Worm (Caenorhabditis elegans) whole organism, late embryonic: ENCODE data around the gene F58D12.3.

Experiments
- K09A11.1 ChIP-seq: sonication (generic microtip); optimal IDR thresholded peaks from 2 replicates; lab custom pipeline; 2017; ENCODE audit warnings: antibody characterized with exemption, mild to moderate bottlenecking, missing genetic modification characterization, missing compliant biosample characterization; ENCODE audit not compliant: insufficient read depth
- T23F11.4 ChIP-seq: fragments of 200-800 bp; sonication (Bioruptor generic); optimal IDR thresholded peaks from 2 replicates; lab custom pipeline; 2018; ENCODE audit warnings: mild to moderate bottlenecking, missing genetic modification characterization, missing compliant biosample characterization
- ahr-1 ChIP-seq: sonication (generic microtip); optimal IDR thresholded peaks from 2 replicates; lab custom pipeline; 2016; ENCODE audit warnings: missing genetic modification characterization, missing compliant biosample characterization
- ceh-14 ChIP-seq: sonication (generic microtip); optimal IDR thresholded peaks from 2 replicates; lab custom pipeline; 2016; ENCODE audit warnings: missing genotype, missing genetic modification characterization, missing compliant biosample characterization
- ceh-2 ChIP-seq: sonication (generic microtip); optimal IDR thresholded peaks from 2 replicates; lab custom pipeline; 2016; ENCODE audit warnings: missing genotype, missing genetic modification characterization, missing compliant biosample characterization
- ceh-22 ChIP-seq: sonication (generic microtip); optimal IDR thresholded peaks from 2 replicates; lab custom pipeline; 2017; ENCODE audit warnings: missing biosample characterization, missing genetic modification characterization
- ceh-24 ChIP-seq: sonication (generic microtip); optimal IDR thresholded peaks from 2 replicates; lab custom pipeline; 2016; ENCODE audit warnings: mild to moderate bottlenecking, missing genetic modification characterization, missing compliant biosample characterization
- ceh-30 ChIP-seq: fragments of 150-350 bp; optimal IDR thresholded peaks from 2 replicates; lab custom pipeline; 2014; ENCODE audit warnings: missing biosample characterization, missing genetic modification characterization
- ceh-34 ChIP-seq: sonication (generic microtip); optimal IDR thresholded peaks from 2 replicates; lab custom pipeline; 2016; ENCODE audit warnings: mild to moderate bottlenecking, missing genetic modification characterization, missing compliant biosample characterization
- ceh-48 ChIP-seq: sonication (generic microtip); optimal IDR thresholded peaks from 2 replicates; lab custom pipeline; 2016; ENCODE audit warnings: missing genetic modification characterization, inconsistent platforms, missing compliant biosample characterization
- ceh-6 ChIP-seq: fragments of 200-800 bp; sonication (Bioruptor generic); optimal IDR thresholded peaks from 2 replicates; lab custom pipeline; 2018; ENCODE audit warnings: mild to moderate bottlenecking, missing genetic modification characterization, missing compliant biosample characterization
- che-1 ChIP-seq: sonication (generic microtip); optimal IDR thresholded peaks from 2 replicates; lab custom pipeline; 2016; ENCODE audit warnings: mild to moderate bottlenecking, missing genetic modification characterization, missing compliant biosample characterization
- dmd-4 ChIP-seq: sonication (generic microtip); optimal IDR thresholded peaks from 2 replicates; lab custom pipeline; 2016; ENCODE audit warnings: borderline replicate concordance, missing genetic modification characterization, missing compliant biosample characterization
- elt-2 ChIP-seq: sonication (generic microtip); optimal IDR thresholded peaks from 2 replicates; lab custom pipeline; 2016; ENCODE audit warnings: missing genetic modification reagents, missing genetic modification characterization, missing compliant biosample characterization
- fax-1 ChIP-seq: sonication (generic microtip); optimal IDR thresholded peaks from 2 replicates; lab custom pipeline; 2016; ENCODE audit warnings: missing genotype, missing genetic modification characterization, missing compliant biosample characterization
- fkh-10 ChIP-seq: fragments of 150-350 bp; optimal IDR thresholded peaks from 2 replicates; lab custom pipeline; 2014; ENCODE audit warnings: missing biosample characterization, missing genetic modification reagents, missing genetic modification characterization
- hlh-13 ChIP-seq: fragments of 200-800 bp; sonication (Bioruptor generic); optimal IDR thresholded peaks from 2 replicates; lab custom pipeline; 2018; ENCODE audit warnings: mild to moderate bottlenecking, missing genetic modification characterization, missing compliant biosample characterization
- hlh-15 ChIP-seq: sonication (generic microtip); optimal IDR thresholded peaks from 2 replicates; lab custom pipeline; 2016; ENCODE audit warnings: missing genetic modification characterization, missing compliant biosample characterization
- hlh-6 ChIP-seq: sonication (generic microtip); optimal IDR thresholded peaks from 2 replicates; lab custom pipeline; 2016; ENCODE audit warnings: missing genotype, missing genetic modification characterization, missing compliant biosample characterization
- hlh-8 ChIP-seq: sonication (generic microtip); optimal IDR thresholded peaks from 2 replicates; lab custom pipeline; 2016; ENCODE audit warnings: missing genotype, missing genetic modification characterization, missing compliant biosample characterization
- mec-3 ChIP-seq: sonication (generic microtip); optimal IDR thresholded peaks from 2 replicates; lab custom pipeline; 2016; ENCODE audit warnings: borderline replicate concordance, missing genetic modification characterization, missing compliant biosample characterization
- nfya-1 ChIP-seq: sonication (generic microtip); optimal IDR thresholded peaks from 2 replicates; lab custom pipeline; 2017; ENCODE audit warnings: missing genetic modification characterization, mild to moderate bottlenecking, missing compliant biosample characterization, antibody characterized with exemption, moderate library complexity
- nhr-11 ChIP-seq: fragments of 150-350 bp; optimal IDR thresholded peaks from 2 replicates; lab custom pipeline; 2014; ENCODE audit warnings: missing biosample characterization, missing genetic modification characterization
- nhr-232 ChIP-seq: sonication (generic microtip); optimal IDR thresholded peaks from 2 replicates; lab custom pipeline; 2016; ENCODE audit warnings: missing genetic modification characterization, missing compliant biosample characterization
- npax-4 ChIP-seq: sonication (generic microtip); optimal IDR thresholded peaks from 2 replicates; lab custom pipeline; 2016; ENCODE audit warnings: missing genetic modification characterization, missing compliant biosample characterization
- odd-2 ChIP-seq: sonication (generic microtip); optimal IDR thresholded peaks from 2 replicates; lab custom pipeline; 2017; ENCODE audit warnings: antibody characterized with exemption, mild to moderate bottlenecking, missing genetic modification characterization, missing compliant biosample characterization
- pax-1 ChIP-seq: fragments of 150-350 bp; optimal IDR thresholded peaks from 2 replicates; lab custom pipeline; 2014; ENCODE audit warnings: missing biosample characterization, missing genetic modification characterization
- pha-2 ChIP-seq: sonication (generic microtip); optimal IDR thresholded peaks from 2 replicates; lab custom pipeline; 2017; ENCODE audit warnings: mild to moderate bottlenecking, missing genetic modification characterization, missing compliant biosample characterization
- pha-4 ChIP-seq: fragments of 150-350 bp; optimal IDR thresholded peaks from 2 replicates; lab custom pipeline; 2018; ENCODE audit warnings: missing biosample characterization, missing genetic modification reagents, missing genetic modification characterization
- ref-2 ChIP-seq: sonication (generic microtip); optimal IDR thresholded peaks from 2 replicates; lab custom pipeline; 2016; ENCODE audit warnings: missing genetic modification characterization, missing compliant biosample characterization
- sox-2 ChIP-seq: fragments of 200-800 bp; sonication (Bioruptor generic); IDR thresholded peaks from 2 replicates; pipeline ENCODE4 v1.3.6; 2022; ENCODE audit warnings: missing genetic modification reagents, missing genetic modification characterization, missing compliant biosample characterization
- syd-9 ChIP-seq: sonication (generic microtip); optimal IDR thresholded peaks from 2 replicates; lab custom pipeline; 2016; ENCODE audit warnings: mild to moderate bottlenecking, missing genetic modification characterization, moderate library complexity, missing compliant biosample characterization
- tbx-2 ChIP-seq: sonication (generic microtip); optimal IDR thresholded peaks from 2 replicates; lab custom pipeline; 2016; ENCODE audit warnings: missing genetic modification characterization, missing compliant biosample characterization
- unc-3 ChIP-seq, 2 experiments: fragments of 200-800 bp in 1 of 2; sonication (Bioruptor generic) in 1 of 2; sonication (generic microtip) in 1 of 2; conservative IDR thresholded peaks in 1 of 2; optimal IDR thresholded peaks in 1 of 2; 2 replicates each; pipeline versions ENCODE4 v1.3.6 to Lab custom; 2016 to 2022; ENCODE audit warnings: missing compliant biosample characterization in 2 of 2, missing genetic modification characterization in 2 of 2, missing genetic modification reagents in 1 of 2
- unc-55 ChIP-seq: sonication (generic microtip); optimal IDR thresholded peaks from 2 replicates; lab custom pipeline; 2017; ENCODE audit warnings: missing biosample characterization, missing genetic modification reagents, missing genetic modification characterization
- unc-86 ChIP-seq: sonication (generic microtip); optimal IDR thresholded peaks from 2 replicates; lab custom pipeline; 2016; ENCODE audit warnings: missing genetic modification characterization, missing compliant biosample characterization

The F58D12.3 gene

DNA sequence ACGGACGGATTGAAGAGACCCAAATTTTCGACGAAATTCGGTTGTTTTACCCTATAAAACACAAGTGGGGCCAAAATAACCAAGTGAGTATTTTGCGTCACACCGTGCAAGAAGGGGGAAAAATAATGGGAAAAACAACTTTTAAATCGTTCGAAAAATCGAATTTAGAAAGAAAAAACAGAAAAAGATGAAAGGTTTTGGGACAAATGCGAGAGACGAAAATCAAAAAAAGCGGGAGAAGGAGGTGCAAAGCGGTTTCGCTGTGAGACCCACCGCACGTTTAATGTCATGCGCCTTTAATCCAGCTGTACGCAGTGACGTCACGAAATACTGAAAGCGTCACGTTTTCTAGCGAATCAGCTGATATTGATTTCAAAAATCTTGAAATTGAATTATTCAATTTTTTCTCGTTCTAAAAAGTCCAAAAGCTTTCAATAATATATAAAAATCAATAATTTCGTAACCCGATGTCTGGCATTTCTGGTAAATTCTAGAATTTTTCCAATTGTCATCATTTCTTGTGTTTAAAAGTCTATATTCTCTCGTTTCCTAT is 45.6 kb upstream of the F58D12.3 start, which contains the start of the genes ddx-17 and aip-1 (continued):
- TF ChIP-seq ceh-6 (GFP tag; lab: Kevin White, UChicago) (no peak), dmd-4 (tag; lab: Kevin White, UChicago) (no peak), unc-86 (tag; lab: Kevin White, UChicago) (no peak), ceh-48 (tag; lab: Kevin White, UChicago) (peak; percentile 10), T23F11.4 (GFP tag; lab: Kevin White, UChicago) (no peak)

DNA sequence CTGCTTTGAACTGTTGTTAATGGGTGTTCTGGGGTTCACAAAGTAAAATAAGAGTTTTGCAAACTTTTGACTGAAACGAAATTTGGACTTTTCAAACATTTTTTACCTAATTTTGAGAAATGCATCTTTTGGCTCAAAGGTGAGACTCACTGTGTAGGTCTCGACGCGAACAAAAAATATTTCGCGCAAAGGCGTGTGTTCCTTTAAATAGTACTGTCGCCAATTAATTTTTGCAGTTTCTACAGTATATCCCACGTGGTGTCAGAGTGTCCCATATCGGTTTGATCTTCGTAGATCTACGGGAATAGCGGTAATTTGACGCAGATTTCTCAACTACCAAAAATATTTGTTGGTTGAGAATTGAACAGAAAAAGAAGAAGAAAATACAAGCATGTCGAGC is 44.0 kb upstream of the F58D12.3 start:
- no peak for TF ChIP-seq pha-2 (tag; lab: Kevin White, UChicago)
- no peak for TF ChIP-seq fax-1 (tag; lab: Kevin White, UChicago)
- no peak for TF ChIP-seq npax-4 (tag; lab: Kevin White, UChicago)
- TF ChIP-seq unc-3 (GFP tag; conservative IDR thresholded peaks at IDR 0.05; lab: Robert Waterston, UW) = no peak
- TF ChIP-seq unc-3 (tag; optimal IDR thresholded peaks at IDR 0.05; lab: Kevin White, UChicago) = no peak
- TF ChIP-seq ceh-14 (tag; lab: Kevin White, UChicago) = no peak
- no peak for TF ChIP-seq pax-1 (tag; lab: Kevin White, UChicago)
- TF ChIP-seq ahr-1 (tag; lab: Kevin White, UChicago) = no peak
- no peak for TF ChIP-seq ceh-2
- TF ChIP-seq unc-55 (GFP tag; lab: Kevin White, UChicago) = no peak
- no peak for TF ChIP-seq pha-4
- TF ChIP-seq nhr-11 = no peak
- no peak for TF ChIP-seq ceh-34 (tag; lab: Kevin White, UChicago)
- TF ChIP-seq K09A11.1 (tag; lab: Kevin White, UChicago) = no peak
- TF ChIP-seq nhr-232 (tag; lab: Kevin White, UChicago) = no peak
- TF ChIP-seq ceh-48 (tag; lab: Kevin White, UChicago) = no peak
- TF ChIP-seq dmd-4 (tag; lab: Kevin White, UChicago) = no peak
- TF ChIP-seq ref-2 = no peak
- TF ChIP-seq elt-2 (tag; lab: Kevin White, UChicago) = no peak
- no peak for TF ChIP-seq odd-2 (tag; lab: Kevin White, UChicago)
- TF ChIP-seq sox-2 (GFP tag; lab: Robert Waterston, UW) = no peak

DNA sequence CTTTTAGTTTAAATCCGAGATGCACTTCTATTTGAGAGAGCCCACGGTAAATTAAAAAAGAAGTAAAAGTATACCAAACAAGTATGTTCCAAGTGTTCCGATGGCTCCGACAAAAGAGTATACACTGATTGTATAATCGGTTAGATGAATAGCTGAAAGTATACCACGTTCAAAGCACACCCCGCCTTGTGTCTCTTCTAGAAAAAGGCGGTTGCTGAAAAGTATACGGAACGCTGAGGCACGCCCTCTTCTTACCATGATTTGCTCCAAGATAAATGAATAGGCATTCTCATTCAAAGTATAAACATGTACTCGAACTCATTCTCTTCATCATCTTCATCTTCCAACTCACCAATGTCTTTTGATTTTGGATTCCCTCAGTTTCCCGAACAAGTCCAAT is 43.2 kb upstream of the F58D12.3 start, which contains the start of gene end-3:
end-3 (plus strand) TSS at position 301 of the 400 bp plus-strand sequence.
- TF ChIP-seq elt-2 (tag; lab: Kevin White, UChicago) (no peak), syd-9 (no peak), mec-3 (tag; lab: Kevin White, UChicago) (no peak), fkh-10 (no peak), ceh-14 (tag; lab: Kevin White, UChicago) (no peak), hlh-6 (tag; lab: Kevin White, UChicago) (no peak), hlh-13 (GFP tag; lab: Kevin White, UChicago) (no peak), tbx-2 (tag; lab: Kevin White, UChicago) (no peak), ceh-22 (tag; lab: Kevin White, UChicago) (no peak), che-1 (no peak), unc-86 (tag; lab: Kevin White, UChicago) (no peak), ceh-6 (GFP tag; lab: Kevin White, UChicago) (no peak), nfya-1 (tag; lab: Kevin White, UChicago) (no peak), hlh-15 (tag; lab: Kevin White, UChicago) (no peak), hlh-8 (tag; lab: Kevin White, UChicago) (no peak), ceh-30 (no peak), ceh-24 (tag; lab: Kevin White, UChicago) (no peak)
